Worm (Caenorhabditis elegans) whole organism, late embryonic: Measurements from ENCODE around the gene fbxb-43.

Experiments
- C08G9.2 ChIP-seq: sonication (generic microtip); optimal IDR thresholded peaks from 2 replicates; lab custom pipeline; 2016; ENCODE audit warnings: mild to moderate bottlenecking, missing genetic modification characterization, moderate library complexity, missing compliant biosample characterization
- C38D4.7 ChIP-seq: fragments of 200-800 bp; sonication (Bioruptor generic); optimal IDR thresholded peaks from 2 replicates; lab custom pipeline; 2018; ENCODE audit warnings: mild to moderate bottlenecking, missing genetic modification characterization, moderate library complexity, missing compliant biosample characterization
- F13H6.1 ChIP-seq: sonication (generic microtip); optimal IDR thresholded peaks from 2 replicates; lab custom pipeline; 2016; ENCODE audit warnings: missing genetic modification characterization, missing compliant biosample characterization
- K02D7.2 ChIP-seq: sonication (generic microtip); optimal IDR thresholded peaks from 2 replicates; lab custom pipeline; 2017; ENCODE audit warnings: mild to moderate bottlenecking, missing genetic modification characterization, missing compliant biosample characterization
- K09A11.1 ChIP-seq: sonication (generic microtip); optimal IDR thresholded peaks from 2 replicates; lab custom pipeline; 2017; ENCODE audit warnings: antibody characterized with exemption, mild to moderate bottlenecking, missing genetic modification characterization, missing compliant biosample characterization; ENCODE audit not compliant: insufficient read depth
- T23F11.4 ChIP-seq: fragments of 200-800 bp; sonication (Bioruptor generic); optimal IDR thresholded peaks from 2 replicates; lab custom pipeline; 2018; ENCODE audit warnings: mild to moderate bottlenecking, missing genetic modification characterization, missing compliant biosample characterization
- ama-1 ChIP-seq: fragments of 150-350 bp; optimal IDR thresholded peaks from 2 replicates; lab custom pipeline; 2014
- ceh-14 ChIP-seq: sonication (generic microtip); optimal IDR thresholded peaks from 2 replicates; lab custom pipeline; 2016; ENCODE audit warnings: missing genotype, missing genetic modification characterization, missing compliant biosample characterization
- ceh-19 ChIP-seq: fragments of 200-800 bp; sonication (Bioruptor generic); optimal IDR thresholded peaks from 2 replicates; lab custom pipeline; 2018; ENCODE audit warnings: mild to moderate bottlenecking, missing genetic modification characterization, missing compliant biosample characterization
- ceh-2 ChIP-seq: sonication (generic microtip); optimal IDR thresholded peaks from 2 replicates; lab custom pipeline; 2016; ENCODE audit warnings: missing genotype, missing genetic modification characterization, missing compliant biosample characterization
- ceh-24 ChIP-seq: sonication (generic microtip); optimal IDR thresholded peaks from 2 replicates; lab custom pipeline; 2016; ENCODE audit warnings: mild to moderate bottlenecking, missing genetic modification characterization, missing compliant biosample characterization
- ceh-30 ChIP-seq: fragments of 150-350 bp; optimal IDR thresholded peaks from 2 replicates; lab custom pipeline; 2014; ENCODE audit warnings: missing biosample characterization, missing genetic modification characterization
- ceh-34 ChIP-seq: sonication (generic microtip); optimal IDR thresholded peaks from 2 replicates; lab custom pipeline; 2016; ENCODE audit warnings: mild to moderate bottlenecking, missing genetic modification characterization, missing compliant biosample characterization
- ceh-45 ChIP-seq: fragments of 200-800 bp; sonication (Bioruptor generic); IDR thresholded peaks from 2 replicates; pipeline ENCODE4 v1.3.6; 2022; ENCODE audit warnings: missing genetic modification reagents, missing genetic modification characterization, missing compliant biosample characterization
- ceh-48 ChIP-seq: sonication (generic microtip); optimal IDR thresholded peaks from 2 replicates; lab custom pipeline; 2016; ENCODE audit warnings: missing genetic modification characterization, inconsistent platforms, missing compliant biosample characterization
- ceh-9 ChIP-seq: sonication (generic microtip); optimal IDR thresholded peaks from 2 replicates; lab custom pipeline; 2016; ENCODE audit warnings: mild to moderate bottlenecking, missing genetic modification characterization, inconsistent platforms, missing compliant biosample characterization
- dve-1 ChIP-seq: sonication (generic microtip); optimal IDR thresholded peaks from 2 replicates; lab custom pipeline; 2017; ENCODE audit warnings: antibody characterized with exemption, mild to moderate bottlenecking, missing genetic modification characterization, missing compliant biosample characterization
- ets-4 ChIP-seq: sonication (generic microtip); optimal IDR thresholded peaks from 2 replicates; lab custom pipeline; 2016; ENCODE audit warnings: missing genetic modification characterization, missing compliant biosample characterization
- eyg-1 ChIP-seq: sonication (generic microtip); optimal IDR thresholded peaks from 2 replicates; lab custom pipeline; 2016; ENCODE audit warnings: missing genotype, missing genetic modification characterization, missing compliant biosample characterization
- fax-1 ChIP-seq: sonication (generic microtip); optimal IDR thresholded peaks from 2 replicates; lab custom pipeline; 2016; ENCODE audit warnings: missing genotype, missing genetic modification characterization, missing compliant biosample characterization
- fkh-6 ChIP-seq: sonication (generic microtip); optimal IDR thresholded peaks from 2 replicates; lab custom pipeline; 2016; ENCODE audit warnings: missing genetic modification characterization, missing compliant biosample characterization
- gmeb-2 ChIP-seq: sonication (generic microtip); optimal IDR thresholded peaks from 2 replicates; lab custom pipeline; 2016; ENCODE audit warnings: missing genetic modification characterization, inconsistent platforms, missing compliant biosample characterization
- hlh-13 ChIP-seq: fragments of 200-800 bp; sonication (Bioruptor generic); optimal IDR thresholded peaks from 2 replicates; lab custom pipeline; 2018; ENCODE audit warnings: mild to moderate bottlenecking, missing genetic modification characterization, missing compliant biosample characterization
- hlh-15 ChIP-seq: sonication (generic microtip); optimal IDR thresholded peaks from 2 replicates; lab custom pipeline; 2016; ENCODE audit warnings: missing genetic modification characterization, missing compliant biosample characterization
- hlh-6 ChIP-seq: sonication (generic microtip); optimal IDR thresholded peaks from 2 replicates; lab custom pipeline; 2016; ENCODE audit warnings: missing genotype, missing genetic modification characterization, missing compliant biosample characterization
- madf-2 ChIP-seq: sonication (generic microtip); optimal IDR thresholded peaks from 2 replicates; lab custom pipeline; 2017; ENCODE audit warnings: missing genetic modification characterization, missing compliant biosample characterization
- mec-3 ChIP-seq: sonication (generic microtip); optimal IDR thresholded peaks from 2 replicates; lab custom pipeline; 2016; ENCODE audit warnings: borderline replicate concordance, missing genetic modification characterization, missing compliant biosample characterization
- nfya-1 ChIP-seq: sonication (generic microtip); optimal IDR thresholded peaks from 2 replicates; lab custom pipeline; 2017; ENCODE audit warnings: missing genetic modification characterization, mild to moderate bottlenecking, missing compliant biosample characterization, antibody characterized with exemption, moderate library complexity
- nhr-11 ChIP-seq: fragments of 150-350 bp; optimal IDR thresholded peaks from 2 replicates; lab custom pipeline; 2014; ENCODE audit warnings: missing biosample characterization, missing genetic modification characterization
- nhr-232 ChIP-seq: sonication (generic microtip); optimal IDR thresholded peaks from 2 replicates; lab custom pipeline; 2016; ENCODE audit warnings: missing genetic modification characterization, missing compliant biosample characterization
- npax-4 ChIP-seq: sonication (generic microtip); optimal IDR thresholded peaks from 2 replicates; lab custom pipeline; 2016; ENCODE audit warnings: missing genetic modification characterization, missing compliant biosample characterization
- pha-2 ChIP-seq: sonication (generic microtip); optimal IDR thresholded peaks from 2 replicates; lab custom pipeline; 2017; ENCODE audit warnings: mild to moderate bottlenecking, missing genetic modification characterization, missing compliant biosample characterization
- rnt-1 ChIP-seq: sonication (generic microtip); optimal IDR thresholded peaks from 2 replicates; lab custom pipeline; 2016; ENCODE audit warnings: missing genetic modification characterization, missing compliant biosample characterization
- sdc-2 ChIP-seq: sonication (generic microtip); optimal IDR thresholded peaks from 2 replicates; lab custom pipeline; 2016; ENCODE audit warnings: missing genotype, missing genetic modification characterization, missing compliant biosample characterization
- sox-2 ChIP-seq: fragments of 200-800 bp; sonication (Bioruptor generic); IDR thresholded peaks from 2 replicates; pipeline ENCODE4 v1.3.6; 2022; ENCODE audit warnings: missing genetic modification reagents, missing genetic modification characterization, missing compliant biosample characterization
- syd-9 ChIP-seq: sonication (generic microtip); optimal IDR thresholded peaks from 2 replicates; lab custom pipeline; 2016; ENCODE audit warnings: mild to moderate bottlenecking, missing genetic modification characterization, moderate library complexity, missing compliant biosample characterization
- tbx-7 ChIP-seq: sonication (generic microtip); optimal IDR thresholded peaks from 2 replicates; lab custom pipeline; 2016; ENCODE audit warnings: missing genotype, missing genetic modification characterization, missing compliant biosample characterization
- ttx-3 ChIP-seq: sonication (generic microtip); optimal IDR thresholded peaks from 2 replicates; lab custom pipeline; 2016; ENCODE audit warnings: missing genetic modification reagents, missing genetic modification characterization, missing compliant biosample characterization
- ztf-16 ChIP-seq: sonication (generic microtip); optimal IDR thresholded peaks from 2 replicates; lab custom pipeline; 2017; ENCODE audit warnings: missing genetic modification characterization, missing compliant biosample characterization

The fbxb-43 gene

DNA sequence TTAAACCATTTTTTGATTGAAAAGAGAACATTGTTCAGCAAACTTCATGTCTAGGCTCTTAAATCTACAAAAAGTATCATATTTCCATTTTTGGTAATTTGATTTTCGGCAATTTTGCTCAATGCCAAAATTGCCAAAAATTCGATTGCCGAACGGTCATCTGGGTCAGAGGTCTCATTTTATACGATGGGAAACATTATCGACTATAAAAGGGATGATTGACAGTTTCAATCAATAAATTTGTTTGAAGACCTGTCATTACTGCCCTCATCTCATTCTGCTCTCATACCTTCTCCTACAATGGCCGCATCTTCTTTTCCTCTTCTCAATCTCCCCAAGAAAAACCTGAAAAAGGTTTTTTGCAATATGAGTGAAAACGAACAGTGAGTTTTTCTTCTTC is 25.8 kb downstream of the fbxb-43 start, which contains the start of gene K05F6.14:
TSS of gene K05F6.14 (plus strand) at position 301 of the 400 bp plus-strand sequence.
- TF ChIP-seq sox-2 = no peak
- no peak for TF ChIP-seq hlh-13 (GFP tag; lab: Kevin White, UChicago)
- TF ChIP-seq sdc-2 (tag; lab: Kevin White, UChicago) = no peak
- no peak for TF ChIP-seq syd-9 (tag; lab: Kevin White, UChicago)
- no peak for TF ChIP-seq ceh-24 (tag; lab: Kevin White, UChicago)
- TF ChIP-seq gmeb-2 (tag; lab: Kevin White, UChicago) = no peak
- TF ChIP-seq ceh-9 = no peak
- TF ChIP-seq ceh-45 (GFP tag; lab: Robert Waterston, UW) = no peak
- no peak for TF ChIP-seq npax-4 (tag; lab: Kevin White, UChicago)
- TF ChIP-seq hlh-6 (tag; lab: Kevin White, UChicago) = no peak
- TF ChIP-seq fax-1 (tag; lab: Kevin White, UChicago) = no peak

ce11 chrII:1567646-1568045 is 31.6 kb downstream of the fbxb-43 start, which contains the start of gene K05F6.8:
TSS of gene K05F6.8 (minus strand) at chrII:1567746.
- TF ChIP-seq ttx-3 (tag; lab: Kevin White, UChicago) = no peak
- TF ChIP-seq K02D7.2 (tag; lab: Kevin White, UChicago) = no peak
- TF ChIP-seq tbx-7 = no peak
- TF ChIP-seq eyg-1 (tag; lab: Kevin White, UChicago) = no peak
- no peak for TF ChIP-seq ets-4 (tag; lab: Kevin White, UChicago)
- TF ChIP-seq F13H6.1 (tag; lab: Kevin White, UChicago) = no peak
- no peak for TF ChIP-seq ztf-16 (tag; lab: Kevin White, UChicago)
- no peak for TF ChIP-seq ceh-14 (tag; lab: Kevin White, UChicago)
- TF ChIP-seq npax-4 (tag; lab: Kevin White, UChicago) = no peak
- no peak for TF ChIP-seq nfya-1
- no peak for TF ChIP-seq fax-1 (tag; lab: Kevin White, UChicago)
- TF ChIP-seq rnt-1 (tag; lab: Kevin White, UChicago) = no peak
- no peak for TF ChIP-seq ceh-30 (tag; lab: Kevin White, UChicago)
- no peak for TF ChIP-seq ceh-19
- no peak for TF ChIP-seq madf-2
- TF ChIP-seq hlh-13 (GFP tag; lab: Kevin White, UChicago) = no peak
- TF ChIP-seq nhr-11 (tag; lab: Kevin White, UChicago) = no peak

- no peak for TF ChIP-seq pha-2 (tag; lab: Kevin White, UChicago)
- TF ChIP-seq ceh-45 (GFP tag; lab: Robert Waterston, UW) = no peak
- no peak for TF ChIP-seq gmeb-2 (tag; lab: Kevin White, UChicago)
- no peak for TF ChIP-seq npax-4 (tag; lab: Kevin White, UChicago)
- TF ChIP-seq dve-1 = no peak
- TF ChIP-seq T23F11.4 (GFP tag; lab: Kevin White, UChicago) = no peak
- TF ChIP-seq rnt-1 (tag; lab: Kevin White, UChicago) = no peak
- no peak for TF ChIP-seq mec-3 (tag; lab: Kevin White, UChicago)
Observed at ce11 chrII:1568214-1568613, 32.2 kb downstream of the fbxb-43 start, which contains the start of gene fbxb-49. TSS of gene fbxb-49 (plus strand) at chrII:1568514.

ce11 chrII:1571032-1571431 is 35.0 kb downstream of the fbxb-43 start, which contains the start of gene fbxb-46:
TSS of gene fbxb-46 (minus strand) at chrII:1571132.
- TF ChIP-seq syd-9 (tag; lab: Kevin White, UChicago) (no peak), ceh-2 (tag; lab: Kevin White, UChicago) (no peak)
- TF ChIP-seq, all 69 proteins: peak for 0

DNA sequence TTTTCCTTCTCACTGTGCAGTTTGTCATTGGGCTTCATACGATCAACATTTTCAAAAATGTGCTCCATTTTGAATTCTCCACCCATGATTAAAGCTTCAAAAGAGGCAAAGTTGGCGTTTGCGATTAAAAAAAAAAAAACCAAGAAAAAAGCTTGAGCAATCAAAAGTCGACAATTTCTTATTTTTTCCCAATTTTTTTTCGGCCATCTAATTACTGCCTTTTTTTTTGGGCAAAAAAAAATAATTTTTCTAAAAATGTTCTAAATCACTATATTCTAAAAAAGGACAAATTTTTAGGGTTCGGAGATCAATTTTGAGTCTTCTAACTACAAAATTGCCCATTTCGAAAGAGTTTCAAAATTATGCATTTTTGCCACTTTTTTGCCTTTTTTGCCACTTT is 40.0 kb downstream of the fbxb-43 start, which contains the start of gene K05F6.10:
TSS of gene K05F6.10 (minus strand) at position 101 of the 400 bp plus-strand sequence.
- TF ChIP-seq hlh-15 (tag; lab: Kevin White, UChicago) = no peak

ce11 chrII:1576772-1577171 is 40.7 kb downstream of the fbxb-43 start:
- TF ChIP-seq ceh-48 (tag; lab: Kevin White, UChicago) (no peak), ama-1 (lab: Kevin White, UChicago) (no peak), ceh-34 (tag; lab: Kevin White, UChicago) (no peak), K02D7.2 (tag; lab: Kevin White, UChicago) (no peak), nhr-11 (tag; lab: Kevin White, UChicago) (no peak), nhr-232 (no peak), nfya-1 (no peak), hlh-6 (tag; lab: Kevin White, UChicago) (no peak), K09A11.1 (tag; lab: Kevin White, UChicago) (no peak), ceh-2 (tag; lab: Kevin White, UChicago) (no peak), ceh-24 (tag; lab: Kevin White, UChicago) (no peak), sdc-2 (tag; lab: Kevin White, UChicago) (no peak), C08G9.2 (no peak), ceh-30 (tag; lab: Kevin White, UChicago) (no peak), C38D4.7 (GFP tag; lab: Kevin White, UChicago) (no peak), fkh-6 (no peak), hlh-13 (GFP tag; lab: Kevin White, UChicago) (no peak)
